Worm (Caenorhabditis elegans) whole organism, L4/young adult: ENCODE measurements around the gene B0228.7.

Experiments used
- W03F9.2 ChIP-seq: fragments of 150-350 bp; optimal IDR thresholded peaks from 2 replicates; lab custom pipeline; 2014; ENCODE audit warnings: missing biosample characterization, missing genetic modification characterization
- dao-5 ChIP-seq: sonication (generic microtip); optimal IDR thresholded peaks from 2 replicates; lab custom pipeline; 2016; ENCODE audit warnings: missing genotype, missing genetic modification characterization, moderate library complexity, missing compliant biosample characterization
- him-1 ChIP-seq: sonication (generic microtip); optimal IDR thresholded peaks from 2 replicates; lab custom pipeline; 2016; ENCODE audit warnings: missing genotype, missing genetic modification reagents, missing genetic modification characterization, missing compliant biosample characterization

Gene B0228.7

DNA sequence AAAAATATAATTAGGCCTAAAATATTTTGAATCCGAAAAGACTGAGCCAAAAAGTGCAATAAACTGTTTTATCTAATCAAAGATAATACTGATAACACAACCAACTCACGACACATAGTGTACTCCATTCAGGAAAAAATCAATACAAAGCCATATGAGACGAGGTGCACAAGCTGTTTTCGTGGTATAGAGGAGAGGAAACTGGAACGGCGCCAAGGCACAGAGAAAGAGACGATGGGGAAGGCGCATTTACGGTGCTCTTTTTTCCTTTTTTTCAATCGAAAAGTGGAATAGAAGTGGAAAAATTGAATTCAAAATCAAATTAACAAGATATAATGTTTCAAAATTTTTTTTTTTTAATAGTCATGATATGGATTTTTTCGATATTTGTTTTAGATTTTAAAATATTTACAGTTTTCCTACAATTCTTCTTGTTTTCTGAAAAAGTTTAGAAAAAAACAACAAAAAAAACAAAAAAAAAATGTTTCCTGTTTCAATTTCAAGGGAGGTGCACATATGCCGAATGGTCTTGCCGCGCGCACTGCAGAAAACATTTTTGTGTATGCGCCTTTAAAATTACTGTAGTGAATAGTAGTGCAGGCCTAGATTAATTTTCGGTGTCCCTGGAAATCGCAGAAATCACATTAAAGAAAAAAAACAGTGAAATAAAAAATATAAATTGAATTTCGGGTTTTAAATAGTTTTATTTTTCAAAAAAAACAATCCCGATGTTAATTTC, at the start of gene B0228.7:
Gene B0228.7 (minus strand): TSS at position 627 of the 739 bp plus-strand sequence.
- TF ChIP-seq dao-5 (tag; lab: Kevin White, UChicago) (no peak), W03F9.2 (tag; lab: Kevin White, UChicago) (no peak), him-1 (tag; lab: Kevin White, UChicago) (no peak)

DNA sequence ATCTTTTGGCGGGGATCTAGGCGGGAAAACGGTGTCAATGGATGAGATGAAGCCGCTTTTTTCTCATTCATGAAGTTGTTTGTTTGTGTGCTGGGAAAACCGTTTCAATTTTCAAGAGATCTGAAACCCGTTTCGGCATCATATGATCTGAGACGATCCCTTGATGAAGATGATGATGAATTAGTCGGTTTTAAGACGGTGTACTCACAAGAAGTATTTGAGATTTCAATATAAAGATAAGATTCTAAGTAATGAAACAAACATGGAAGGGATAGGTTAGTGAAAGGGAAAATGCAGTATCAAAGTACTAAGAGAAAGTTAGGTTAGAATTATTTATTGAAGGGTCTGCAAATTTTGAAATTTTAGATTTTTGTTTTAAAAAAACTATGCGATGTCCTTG, 49.3 kb upstream of the B0228.7 start:
- TF ChIP-seq him-1 (tag; lab: Kevin White, UChicago): no peak
- TF ChIP-seq W03F9.2 (tag; lab: Kevin White, UChicago): no peak

ce11 chrII:7806872-7807271, 48.0 kb upstream of the B0228.7 start:
- TF ChIP-seq him-1 (tag; lab: Kevin White, UChicago) (no peak), dao-5 (tag; lab: Kevin White, UChicago) (no peak), W03F9.2 (tag; lab: Kevin White, UChicago) (no peak)

ce11 chrII:7806054-7806453, 47.2 kb upstream of the B0228.7 start:
- TF ChIP-seq W03F9.2 (tag; lab: Kevin White, UChicago) (no peak), dao-5 (tag; lab: Kevin White, UChicago) (no peak), him-1 (tag; lab: Kevin White, UChicago) (no peak)

ce11 chrII:7803174-7803573, 44.4 kb upstream of the B0228.7 start:
- TF ChIP-seq W03F9.2 (tag; lab: Kevin White, UChicago): no peak
- TF ChIP-seq him-1 (tag; lab: Kevin White, UChicago): no peak
- TF ChIP-seq dao-5 (tag; lab: Kevin White, UChicago): no peak

DNA sequence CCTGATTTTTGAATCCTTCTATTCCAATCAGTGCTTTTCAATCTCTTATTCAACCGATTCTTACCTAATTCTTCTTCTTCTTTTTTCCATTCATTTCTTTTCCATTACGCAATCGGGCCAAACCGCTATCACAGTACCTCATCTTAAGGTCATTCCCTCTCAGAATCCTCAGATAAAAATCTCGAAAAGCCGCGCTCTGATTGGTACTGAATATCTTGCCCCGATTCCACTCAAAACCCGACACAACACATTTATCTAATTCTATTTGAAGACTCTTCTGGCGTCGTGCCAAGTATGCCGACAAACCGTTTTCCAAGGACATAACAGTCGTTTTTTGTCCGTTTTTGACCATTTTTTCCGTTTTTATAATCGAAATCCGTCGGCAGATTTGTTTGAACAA, 43.1 kb upstream of the B0228.7 start:
- no peak for TF ChIP-seq W03F9.2 (tag; lab: Kevin White, UChicago)
- TF ChIP-seq him-1 (tag; lab: Kevin White, UChicago): no peak
- TF ChIP-seq dao-5 (tag; lab: Kevin White, UChicago): no peak

DNA sequence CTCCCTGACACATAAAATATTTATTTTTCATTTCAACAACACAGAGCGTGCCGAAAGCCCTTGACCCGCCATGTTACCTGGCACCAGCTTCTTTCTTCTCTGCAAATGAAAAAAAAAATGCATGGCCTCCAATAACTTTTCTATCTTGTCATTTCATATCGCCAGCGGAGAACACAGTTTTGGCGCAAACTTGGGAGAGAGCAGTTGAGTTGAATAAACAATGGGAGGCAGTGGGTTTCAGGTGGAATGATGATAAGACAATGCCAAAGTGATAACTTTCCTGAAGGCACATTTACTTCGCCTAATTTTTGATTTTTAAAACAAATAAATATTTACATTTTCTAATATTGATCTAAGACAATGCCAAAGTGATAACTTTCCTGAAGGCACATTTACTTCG, 42.4 kb upstream of the B0228.7 start:
- TF ChIP-seq W03F9.2 (tag; lab: Kevin White, UChicago): no peak
- no peak for TF ChIP-seq dao-5 (tag; lab: Kevin White, UChicago)
- no peak for TF ChIP-seq him-1 (tag; lab: Kevin White, UChicago)

DNA sequence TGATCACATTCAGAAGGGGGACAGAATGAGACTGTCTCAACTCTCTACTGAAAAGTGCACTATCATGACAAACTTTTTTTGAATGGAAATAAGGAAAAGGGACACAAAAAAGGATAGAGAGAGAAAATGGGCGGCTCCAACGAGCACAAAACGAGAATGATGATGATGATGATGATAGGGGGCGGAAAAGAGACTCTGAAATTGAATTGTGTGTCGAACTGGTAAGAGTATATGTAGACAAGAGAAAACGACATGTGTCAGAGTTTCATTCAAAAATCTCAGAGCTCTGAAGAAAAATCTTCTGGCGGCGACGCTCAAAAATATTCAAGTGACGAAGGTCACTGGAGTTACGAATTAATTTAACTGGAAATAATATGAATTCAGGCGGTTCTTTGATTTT, 36.5 kb upstream of the B0228.7 start:
- no peak for TF ChIP-seq W03F9.2 (tag; lab: Kevin White, UChicago)
- TF ChIP-seq dao-5 (tag; lab: Kevin White, UChicago): no peak
- TF ChIP-seq him-1 (tag; lab: Kevin White, UChicago): no peak

DNA sequence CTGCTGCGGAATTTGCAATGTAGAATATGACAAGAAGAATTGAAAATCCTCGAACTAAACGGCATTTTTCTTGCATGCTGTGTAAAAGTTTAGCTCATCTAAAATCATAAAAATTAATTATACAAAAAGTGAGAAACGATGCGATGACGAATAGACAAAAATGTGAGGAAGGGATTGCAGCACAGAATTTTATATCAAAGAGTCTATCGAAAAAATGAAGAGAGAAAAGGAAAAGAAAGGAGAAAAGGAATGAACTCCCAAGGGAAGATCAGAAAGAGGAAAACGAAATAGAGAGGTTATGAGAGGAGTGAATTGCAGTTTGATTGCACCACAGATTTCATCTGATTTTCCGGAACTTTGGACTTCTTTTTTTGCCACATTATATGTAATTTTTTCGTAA, 35.4 kb upstream of the B0228.7 start, which contains the start of gene glr-4:
Gene glr-4 (minus strand): TSS at position 101 of the 400 bp plus-strand sequence.
- TF ChIP-seq dao-5 (tag; lab: Kevin White, UChicago): no peak
- TF ChIP-seq W03F9.2 (tag; lab: Kevin White, UChicago): no peak
- TF ChIP-seq him-1 (tag; lab: Kevin White, UChicago): no peak

- no peak for TF ChIP-seq W03F9.2 (tag; lab: Kevin White, UChicago)
- no peak for TF ChIP-seq him-1 (tag; lab: Kevin White, UChicago)
- no peak for TF ChIP-seq dao-5 (tag; lab: Kevin White, UChicago)
Measured at ce11 chrII:7792514-7792913, 33.7 kb upstream of the B0228.7 start.

DNA sequence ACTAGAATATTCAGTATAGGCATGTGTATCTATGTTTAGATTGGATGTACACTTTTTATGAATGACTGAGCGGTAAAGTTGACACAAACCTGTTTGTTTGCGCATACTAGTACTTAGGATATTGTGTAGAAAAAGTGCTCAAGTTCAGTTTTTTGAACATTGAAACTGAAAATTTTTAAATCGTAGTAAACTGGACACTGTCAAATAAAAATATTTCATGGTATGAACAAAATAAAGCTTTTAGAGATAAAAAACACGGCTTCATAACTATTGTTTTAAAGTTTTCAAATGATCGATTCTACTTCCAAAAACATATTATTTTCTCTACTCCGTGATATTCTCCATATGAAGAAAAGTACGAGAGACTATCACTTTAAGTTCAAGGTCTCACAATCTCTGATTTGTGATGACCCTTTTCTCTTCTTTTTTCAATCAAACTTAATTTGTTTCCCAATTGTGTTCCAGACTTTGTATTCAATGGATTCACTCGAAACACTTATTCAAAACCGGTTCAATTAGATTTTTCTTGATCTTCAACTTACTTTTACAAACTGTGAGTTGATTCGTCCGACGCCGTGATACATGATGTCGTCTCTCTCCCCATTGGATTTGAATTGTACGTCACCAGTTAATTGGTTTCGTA, 32.7 kb upstream of the B0228.7 start:
- TF ChIP-seq dao-5 (tag; lab: Kevin White, UChicago) (no peak), him-1 (tag; lab: Kevin White, UChicago) (no peak), W03F9.2 (tag; lab: Kevin White, UChicago) (no peak)

DNA sequence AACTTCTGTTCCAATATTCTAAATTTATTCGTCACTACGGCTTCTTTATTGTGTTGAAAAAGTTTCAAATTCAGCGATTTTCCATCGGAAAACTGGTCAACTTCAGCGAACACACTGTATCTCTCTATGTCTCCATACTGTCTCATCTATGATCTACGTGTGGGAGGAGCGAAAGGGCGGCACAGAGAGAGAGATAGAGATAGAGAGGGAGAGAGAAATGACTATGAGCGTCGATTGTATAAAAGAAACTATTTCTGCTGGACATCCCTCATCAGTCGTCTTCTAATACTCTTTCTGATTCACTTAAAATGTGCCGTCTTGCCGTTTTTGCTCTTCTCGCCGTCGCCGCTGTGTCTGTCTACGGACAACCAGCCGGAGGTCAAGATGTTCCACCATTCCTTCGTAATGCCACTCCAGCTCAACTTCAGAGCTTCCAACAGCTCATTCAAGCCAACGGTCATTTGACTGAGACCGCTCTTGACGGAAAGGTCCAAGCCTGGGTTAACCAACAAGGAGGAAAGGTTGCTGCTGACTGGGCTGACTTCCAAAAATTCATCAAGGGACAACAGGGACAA, 31.6 kb upstream of the B0228.7 start, which contains the start of gene srlf-1:
Gene srlf-1 (plus strand): TSS at position 268 of the 575 bp plus-strand sequence.
- TF ChIP-seq W03F9.2 (tag; lab: Kevin White, UChicago): no peak
- no peak for TF ChIP-seq him-1 (tag; lab: Kevin White, UChicago)

DNA sequence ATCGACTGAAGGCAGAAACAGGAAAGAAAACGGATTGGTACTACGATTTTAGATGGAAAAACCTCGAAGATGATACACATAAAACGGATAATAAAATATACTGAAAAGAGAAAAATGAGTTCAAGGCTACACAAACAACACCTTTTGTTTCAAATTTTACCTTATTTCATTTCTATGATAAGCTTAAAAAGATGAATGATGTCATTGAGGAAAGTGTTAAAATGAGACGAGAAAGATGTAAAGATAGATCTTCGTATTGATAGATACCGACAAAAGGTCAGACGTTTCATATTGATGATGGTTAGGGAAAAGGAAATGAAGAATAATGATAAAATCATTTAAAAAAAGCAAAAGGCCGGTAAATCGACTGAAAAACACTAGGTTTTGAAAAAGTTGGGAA, 30.8 kb upstream of the B0228.7 start:
- TF ChIP-seq him-1 (tag; lab: Kevin White, UChicago): no peak
- no peak for TF ChIP-seq W03F9.2 (tag; lab: Kevin White, UChicago)
- TF ChIP-seq dao-5 (tag; lab: Kevin White, UChicago): no peak
